Worm (Caenorhabditis elegans): ENCODE data around the gene EEED8.18.

ce11 chrII:5449219-5449618 is 36.8 kb upstream of the EEED8.18 start:
- TF ChIP-seq nfya-1 (tag; optimal IDR thresholded peaks at IDR 0.05) (no peak), ama-1 (optimal IDR thresholded peaks at IDR 0.05) (no peak), che-1 (tag; optimal IDR thresholded peaks at IDR 0.05) (no peak), hlh-8 (tag; optimal IDR thresholded peaks at IDR 0.05) (no peak), pha-4 (tag; optimal IDR thresholded peaks at IDR 0.05) (no peak), hlh-13 (GFP tag; optimal IDR thresholded peaks at IDR 0.05) (no peak), sox-4 (tag; optimal IDR thresholded peaks at IDR 0.05) (no peak)
